Fruit fly (Drosophila melanogaster) whole organism: ENCODE measurements around the gene CG4770.

Source experiments
- CG8478 ChIP-seq: fragments of >200 bp; optimal IDR thresholded peaks from 2 replicates; lab custom pipeline; 2018; ENCODE audit warnings: inconsistent platforms
- Dll ChIP-seq: fragments of >200 bp; optimal IDR thresholded peaks from 2 replicates; lab custom pipeline; 2017
- EcR ChIP-seq, 2 experiments: fragments of >200 bp; optimal IDR thresholded peaks; 2 replicates each; lab custom pipeline; 2017; ENCODE audit warnings: missing biosample characterization in 2 of 2, missing genetic modification characterization in 2 of 2, missing genetic modification reagents in 2 of 2
- pan ChIP-seq: fragments of >200 bp; optimal IDR thresholded peaks from 2 replicates; lab custom pipeline; 2017
- psq ChIP-seq: fragments of >200 bp; optimal IDR thresholded peaks from 2 replicates; lab custom pipeline; 2017
- usp ChIP-seq: fragments of >200 bp; optimal IDR thresholded peaks from 2 replicates; lab custom pipeline; 2017; ENCODE audit warnings: missing biosample characterization, missing genetic modification characterization, mixed read lengths

DNA sequence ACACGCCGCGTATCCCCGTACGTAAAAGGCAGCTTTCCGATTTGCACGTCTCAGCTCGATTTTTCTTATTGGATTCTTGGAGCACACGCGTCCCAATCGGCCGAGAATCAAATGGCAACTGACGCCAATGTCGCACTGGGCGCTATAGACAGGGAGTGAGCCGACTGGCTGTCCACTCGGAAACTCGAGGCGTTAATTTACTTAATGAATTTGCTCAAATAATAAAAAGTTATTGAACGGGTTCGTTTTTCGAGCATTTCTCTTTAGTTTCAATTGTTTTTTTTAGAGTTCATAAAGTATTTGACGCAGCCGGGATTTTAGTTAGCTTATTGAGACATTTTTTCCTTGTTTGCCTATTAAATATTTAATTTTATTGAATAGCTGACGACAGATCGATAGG, 7.0 kb downstream of the CG4770 start, which contains the start of gene CG4462:
- TF ChIP-seq pan (no peak), psq (lab: Kevin White, UChicago) (no peak), Dll (lab: Kevin White, UChicago) (no peak), usp (GFP tag; lab: Kevin White, UChicago) (no peak), EcR (GFP tag; optimal IDR thresholded peaks at IDR 0.05; lab: Kevin White, UChicago) (no peak), CG8478 (lab: Kevin White, UChicago) (no peak)
